Worm (Caenorhabditis elegans) whole organism, mixed stage, embryonic: Measurements from ENCODE around the gene F36H12.9.
"Not testable (repeated sequence)": the region's sequence is repeated elsewhere in the genome, so short reads cannot be mapped to it uniquely, and the experiment has no call there.

Source experiments
- M03D4.4 ChIP-seq: sonication (generic microtip); optimal IDR thresholded peaks from 2 replicates; lab custom pipeline; 2017; ENCODE audit warnings: mild to moderate bottlenecking, missing genetic modification characterization, missing compliant biosample characterization
- bed-3 ChIP-seq: fragments of 200-800 bp; sonication (Bioruptor generic); optimal IDR thresholded peaks from 3 replicates; lab custom pipeline; 2018; ENCODE audit warnings: mild to moderate bottlenecking, missing genetic modification characterization, moderate library complexity, missing compliant biosample characterization
- blmp-1 ChIP-seq: fragments of 150-350 bp; optimal IDR thresholded peaks from 2 replicates; lab custom pipeline; 2014; ENCODE audit warnings: missing biosample characterization, missing genetic modification characterization
- ceh-39 ChIP-seq: fragments of 150-350 bp; optimal IDR thresholded peaks from 2 replicates; lab custom pipeline; 2014; ENCODE audit warnings: missing biosample characterization, missing genetic modification characterization
- ceh-43 ChIP-seq: fragments of 200-800 bp; sonication (Bioruptor generic); optimal IDR thresholded peaks from 2 replicates; lab custom pipeline; 2018; ENCODE audit warnings: mild to moderate bottlenecking, missing genetic modification characterization, moderate library complexity, missing compliant biosample characterization
- ceh-83 ChIP-seq: fragments of 200-800 bp; sonication (Bioruptor generic); optimal IDR thresholded peaks from 2 replicates; lab custom pipeline; 2018; ENCODE audit warnings: mild to moderate bottlenecking, missing genetic modification characterization, missing compliant biosample characterization
- ces-1 ChIP-seq: fragments of 150-350 bp; optimal IDR thresholded peaks from 2 replicates; lab custom pipeline; 2014; ENCODE audit warnings: missing biosample characterization, missing genetic modification reagents, missing genetic modification characterization
- cnd-1 ChIP-seq: fragments of 200-800 bp; sonication (Bioruptor generic); optimal IDR thresholded peaks from 2 replicates; lab custom pipeline; 2018; ENCODE audit warnings: mild to moderate bottlenecking, missing genetic modification characterization, missing compliant biosample characterization
- drap-1 ChIP-seq: fragments of 200-800 bp; sonication (Bioruptor generic); optimal IDR thresholded peaks from 3 replicates; lab custom pipeline; 2018; ENCODE audit warnings: mild to moderate bottlenecking, missing genetic modification characterization, missing compliant biosample characterization
- elt-1 ChIP-seq: sonication (generic microtip); optimal IDR thresholded peaks from 2 replicates; lab custom pipeline; 2017; ENCODE audit warnings: missing genetic modification characterization, mild to moderate bottlenecking, missing compliant biosample characterization, antibody characterized with exemption, moderate library complexity, borderline replicate concordance; ENCODE audit not compliant: insufficient read depth
- elt-3 ChIP-seq: fragments of 150-350 bp; optimal IDR thresholded peaks from 2 replicates; lab custom pipeline; 2014; ENCODE audit warnings: missing biosample characterization, missing genetic modification characterization
- flh-1 ChIP-seq: fragments of 200-800 bp; sonication (Bioruptor generic); optimal IDR thresholded peaks from 2 replicates; lab custom pipeline; 2018; ENCODE audit warnings: mild to moderate bottlenecking, missing genetic modification characterization, moderate library complexity, missing compliant biosample characterization
- ham-2 ChIP-seq: fragments of 200-800 bp; sonication (Bioruptor generic); optimal IDR thresholded peaks from 2 replicates; lab custom pipeline; 2018; ENCODE audit warnings: mild to moderate bottlenecking, missing genetic modification characterization, missing compliant biosample characterization
- lin-13 ChIP-seq: fragments of 150-350 bp; optimal IDR thresholded peaks from 2 replicates; lab custom pipeline; 2014; ENCODE audit warnings: missing biosample characterization, missing genetic modification characterization
- lin-32 ChIP-seq: fragments of 200-800 bp; sonication (Bioruptor generic); optimal IDR thresholded peaks from 2 replicates; lab custom pipeline; 2018; ENCODE audit warnings: mild to moderate bottlenecking, missing genetic modification characterization, missing compliant biosample characterization
- lsy-2 ChIP-seq: fragments of 150-350 bp; optimal IDR thresholded peaks from 2 replicates; lab custom pipeline; 2014; ENCODE audit warnings: missing biosample characterization, missing genetic modification characterization
- mab-5 ChIP-seq: fragments of 150-350 bp; optimal IDR thresholded peaks from 2 replicates; lab custom pipeline; 2014; ENCODE audit warnings: missing biosample characterization, missing genetic modification characterization
- mep-1 ChIP-seq: fragments of 150-350 bp; optimal IDR thresholded peaks from 2 replicates; lab custom pipeline; 2017; ENCODE audit warnings: missing biosample characterization, missing genetic modification reagents, missing genetic modification characterization, inconsistent platforms
- mls-2 ChIP-seq: sonication (generic microtip); optimal IDR thresholded peaks from 2 replicates; lab custom pipeline; 2016; ENCODE audit warnings: mild to moderate bottlenecking, missing genetic modification characterization, moderate library complexity, missing compliant biosample characterization
- nhr-12 ChIP-seq: fragments of 150-350 bp; optimal IDR thresholded peaks from 2 replicates; lab custom pipeline; 2014; ENCODE audit warnings: missing biosample characterization, missing genetic modification characterization
- nhr-2 ChIP-seq: fragments of 150-350 bp; optimal IDR thresholded peaks from 2 replicates; lab custom pipeline; 2014; ENCODE audit warnings: missing biosample characterization, missing genetic modification characterization
- nhr-237 ChIP-seq: fragments of 150-350 bp; optimal IDR thresholded peaks from 2 replicates; lab custom pipeline; 2014; ENCODE audit warnings: missing biosample characterization, missing genetic modification characterization
- nhr-28 ChIP-seq: fragments of 150-350 bp; optimal IDR thresholded peaks from 2 replicates; lab custom pipeline; 2014; ENCODE audit warnings: missing biosample characterization, missing genetic modification characterization
- nhr-76 ChIP-seq: sonication (generic microtip); optimal IDR thresholded peaks from 2 replicates; lab custom pipeline; 2017; ENCODE audit warnings: missing biosample characterization, missing genetic modification characterization
- pha-4 ChIP-seq: fragments of 150-350 bp; optimal IDR thresholded peaks from 2 replicates; lab custom pipeline; 2018; ENCODE audit warnings: missing biosample characterization, missing genetic modification reagents, missing genetic modification characterization
- sem-2 ChIP-seq: fragments of 200-800 bp; sonication (Bioruptor generic); optimal IDR thresholded peaks from 2 replicates; lab custom pipeline; 2018; ENCODE audit warnings: mild to moderate bottlenecking, missing genetic modification characterization, missing compliant biosample characterization
- snpc-4 ChIP-seq: fragments of 150-350 bp; optimal IDR thresholded peaks from 2 replicates; lab custom pipeline; 2014; ENCODE audit warnings: missing biosample characterization, missing genetic modification characterization
- sptf-1 ChIP-seq: sonication (generic microtip); optimal IDR thresholded peaks from 2 replicates; lab custom pipeline; 2017; ENCODE audit warnings: mild to moderate bottlenecking, missing genetic modification characterization, moderate library complexity, missing compliant biosample characterization
- tbx-8 ChIP-seq: fragments of 200-800 bp; sonication (Bioruptor generic); optimal IDR thresholded peaks from 2 replicates; lab custom pipeline; 2018; ENCODE audit warnings: mild to moderate bottlenecking, missing genetic modification characterization, moderate library complexity, missing compliant biosample characterization
- unc-120 ChIP-seq: sonication (generic microtip); optimal IDR thresholded peaks from 2 replicates; lab custom pipeline; 2017; ENCODE audit warnings: missing genetic modification characterization, missing compliant biosample characterization; ENCODE audit not compliant: poor library complexity, severe bottlenecking
- unc-39 ChIP-seq: fragments of 150-350 bp; optimal IDR thresholded peaks from 2 replicates; lab custom pipeline; 2014; ENCODE audit warnings: missing biosample characterization, missing genetic modification characterization
- zip-8 ChIP-seq: fragments of 150-350 bp; optimal IDR thresholded peaks from 2 replicates; lab custom pipeline; 2014; ENCODE audit warnings: missing biosample characterization, missing genetic modification characterization
- ztf-11 ChIP-seq: fragments of 150-350 bp; optimal IDR thresholded peaks from 2 replicates; lab custom pipeline; 2014; ENCODE audit warnings: missing biosample characterization, missing genetic modification characterization

Gene F36H12.9

DNA sequence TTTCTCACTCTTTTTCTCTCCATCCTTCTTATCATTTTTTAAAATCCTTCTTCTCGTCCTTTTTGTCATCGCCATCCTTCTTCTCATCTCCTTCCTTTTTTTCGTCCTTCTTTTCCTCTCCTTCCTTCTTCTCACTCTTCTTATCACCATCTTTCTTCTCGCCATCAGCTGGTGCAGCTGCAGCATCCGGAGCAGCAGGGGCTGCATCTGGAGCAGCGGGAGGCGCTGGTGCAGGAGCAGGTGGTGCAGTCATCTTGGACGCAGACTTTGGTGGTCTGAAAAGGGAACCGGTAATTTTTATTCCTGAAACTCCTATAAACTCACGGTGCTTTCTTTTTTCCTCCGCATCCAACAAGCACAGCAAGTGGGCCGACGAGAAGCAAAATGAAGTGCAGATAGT lies 35.1 kb upstream of the F36H12.9 start:
- TF ChIP-seq snpc-4 (tag; lab: Kevin White, UChicago) (no peak), tbx-8 (GFP tag; lab: Kevin White, UChicago) (no peak), unc-120 (no peak), mls-2 (tag; lab: Kevin White, UChicago) (no peak), unc-39 (no peak), zip-8 (tag; lab: Kevin White, UChicago) (no peak), cnd-1 (tag; lab: Kevin White, UChicago) (no peak)

DNA sequence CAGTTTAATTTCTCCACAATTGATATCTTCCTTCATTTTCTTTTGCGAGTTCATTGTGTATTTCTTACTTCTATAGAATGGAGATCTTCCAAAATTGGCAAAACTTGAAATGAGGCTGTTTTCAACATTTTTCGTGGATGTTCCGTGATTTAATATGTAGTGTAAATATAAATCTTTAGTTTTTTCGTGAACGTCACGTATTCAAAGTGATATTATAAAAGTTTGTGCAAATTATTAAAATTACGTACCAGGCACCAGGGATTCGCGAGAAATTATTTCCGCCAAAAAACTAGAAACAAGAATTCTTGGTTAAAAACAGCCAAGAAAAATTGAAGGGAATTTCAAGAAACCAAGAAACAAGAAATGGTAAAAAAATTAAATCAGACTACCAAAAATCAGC lies 32.6 kb upstream of the F36H12.9 start, which contains the start of gene Y59E9AL.8:
Gene Y59E9AL.8, minus strand, starts transcription at position 101 of the 400 bp plus-strand sequence.
- TF ChIP-seq mep-1 = no peak
- no peak for TF ChIP-seq unc-39
- no peak for TF ChIP-seq elt-3 (tag; lab: Kevin White, UChicago)
- TF ChIP-seq nhr-12 (tag; lab: Kevin White, UChicago) = no peak
- no peak for TF ChIP-seq mls-2 (tag; lab: Kevin White, UChicago)
- TF ChIP-seq pha-4 (tag; lab: Kevin White, UChicago) = no peak
- no peak for TF ChIP-seq mab-5 (tag; lab: Kevin White, UChicago)
- no peak for TF ChIP-seq ceh-83
- no peak for TF ChIP-seq nhr-28 (tag; lab: Kevin White, UChicago)
- TF ChIP-seq drap-1 (GFP tag; lab: Kevin White, UChicago) = no peak
- no peak for TF ChIP-seq sptf-1 (tag; lab: Kevin White, UChicago)
- TF ChIP-seq nhr-237 (tag; lab: Kevin White, UChicago) = no peak
- no peak for TF ChIP-seq sem-2 (GFP tag; lab: Kevin White, UChicago)
- TF ChIP-seq elt-1 (tag; lab: Kevin White, UChicago) = no peak
- TF ChIP-seq bed-3 (GFP tag; lab: Kevin White, UChicago) = no peak
- no peak for TF ChIP-seq blmp-1 (tag; lab: Kevin White, UChicago)
- no peak for TF ChIP-seq ceh-43 (GFP tag; lab: Kevin White, UChicago)
- TF ChIP-seq ztf-11 (tag; lab: Kevin White, UChicago) = no peak
- TF ChIP-seq ceh-39 (tag; lab: Kevin White, UChicago) = no peak
- no peak for TF ChIP-seq M03D4.4 (tag; lab: Kevin White, UChicago)

- not testable (repeated sequence) for TF ChIP-seq nhr-2, lin-13, mab-5 (tag; lab: Kevin White, UChicago)
- TF ChIP-seq, all 35 proteins: peak for 0; not testable (repeated sequence) for 35
Observed at ce11 chrIV:5225277-5225822, 31.5 kb upstream of the F36H12.9 start, which contains the start of gene cylc-1. TSS of gene cylc-1 (minus strand) at chrIV:5225772.

- not testable (repeated sequence) for TF ChIP-seq bed-3 (GFP tag; lab: Kevin White, UChicago); zip-8 (tag; lab: Kevin White, UChicago); blmp-1 (tag; lab: Kevin White, UChicago)
- TF ChIP-seq, all 35 proteins: peak for 0; not testable (repeated sequence) for 35
Observed at ce11 chrIV:5226552-5226951, 30.3 kb upstream of the F36H12.9 start, which contains the start of gene nsph-4.1. TSS of gene nsph-4.1 (plus strand) at chrIV:5226852.

DNA sequence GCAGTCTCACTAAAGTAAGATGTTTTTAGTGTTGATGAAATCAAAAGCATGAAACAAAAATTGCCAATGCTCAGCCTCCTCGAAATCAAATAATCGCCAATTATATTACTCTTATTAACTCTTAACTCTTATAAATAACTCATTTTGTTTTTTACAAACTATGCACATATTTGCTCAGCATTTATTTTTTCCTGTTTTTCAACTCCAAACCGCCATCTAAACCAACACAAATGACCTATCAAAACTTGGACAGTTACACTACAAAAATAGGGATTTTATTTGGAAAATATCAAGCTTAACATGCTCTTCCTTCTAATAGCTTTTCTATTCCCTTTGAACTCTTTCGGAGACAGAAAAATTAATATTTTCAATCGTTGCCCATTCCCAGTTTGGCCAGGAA lies 28.2 kb upstream of the F36H12.9 start, which contains the start of gene thn-6:
Gene thn-6, plus strand, starts transcription at position 301 of the 400 bp plus-strand sequence.
- TF ChIP-seq ham-2 (GFP tag; lab: Kevin White, UChicago) (no peak), flh-1 (GFP tag; lab: Kevin White, UChicago) (no peak), ceh-83 (no peak), M03D4.4 (tag; lab: Kevin White, UChicago) (no peak), ces-1 (no peak), lsy-2 (no peak), ztf-11 (tag; lab: Kevin White, UChicago) (no peak), nhr-76 (tag; lab: Kevin White, UChicago) (no peak), lin-32 (no peak), elt-3 (tag; lab: Kevin White, UChicago) (no peak), lin-13 (tag; lab: Kevin White, UChicago) (no peak), zip-8 (tag; lab: Kevin White, UChicago) (no peak), nhr-28 (tag; lab: Kevin White, UChicago) (no peak), nhr-237 (tag; lab: Kevin White, UChicago) (no peak), sptf-1 (tag; lab: Kevin White, UChicago) (no peak), mab-5 (tag; lab: Kevin White, UChicago) (no peak), unc-39 (no peak)
